Fruit fly (Drosophila melanogaster) whole organism, embryonic: ENCODE results near the gene CG14667.

Experiments
- Ada2b ChIP-seq: fragments of 200-800 bp; sonication (Bioruptor generic); IDR thresholded peaks from 2 replicates; pipeline ENCODE4 v1.3.6; 2022; ENCODE audit warnings: missing biosample characterization, missing genetic modification characterization
- BEAF-32 ChIP-seq: fragments of 200-800 bp; sonication (Bioruptor generic); optimal IDR thresholded peaks from 3 replicates; lab custom pipeline; 2017; ENCODE audit warnings: missing biosample characterization, missing genetic modification characterization, mild to moderate bottlenecking, moderate library complexity, missing genetic modification reagents
- CG10147 ChIP-seq: fragments of 200-800 bp; sonication (Bioruptor generic); optimal IDR thresholded peaks from 2 replicates; lab custom pipeline; 2019; ENCODE audit warnings: missing biosample characterization, mild to moderate bottlenecking, missing genetic modification characterization, moderate library complexity
- CG10267 ChIP-seq: fragments of 200-800 bp; sonication (Bioruptor generic); optimal IDR thresholded peaks from 2 replicates; lab custom pipeline; 2018; ENCODE audit warnings: missing biosample characterization, mild to moderate bottlenecking, missing genetic modification characterization, moderate library complexity
- CG10565 ChIP-seq: fragments of 200-800 bp; sonication (Bioruptor generic); optimal IDR thresholded peaks from 3 replicates; lab custom pipeline; 2016; ENCODE audit warnings: missing biosample characterization, mild to moderate bottlenecking, missing genetic modification characterization
- CG12744 ChIP-seq: fragments of 200-800 bp; sonication (Bioruptor generic); optimal IDR thresholded peaks from 2 replicates; lab custom pipeline; 2016; ENCODE audit warnings: missing biosample characterization, missing genetic modification characterization
- CG13123 ChIP-seq: fragments of 200-800 bp; sonication (Bioruptor generic); optimal IDR thresholded peaks from 2 replicates; lab custom pipeline; 2016; ENCODE audit warnings: missing biosample characterization, missing genetic modification characterization
- CG14050 ChIP-seq: fragments of 200-800 bp; sonication (Bioruptor generic); IDR thresholded peaks from 3 replicates; pipeline ENCODE4 v1.3.6; 2022; ENCODE audit warnings: missing biosample characterization, missing genetic modification characterization
- CG1792 ChIP-seq: fragments of 200-800 bp; sonication (Bioruptor generic); optimal IDR thresholded peaks from 2 replicates; lab custom pipeline; 2016; ENCODE audit warnings: missing biosample characterization, missing genetic modification characterization
- CG2116 ChIP-seq: fragments of 200-800 bp; sonication (Bioruptor generic); optimal IDR thresholded peaks from 3 replicates; lab custom pipeline; 2018; ENCODE audit warnings: missing biosample characterization, mild to moderate bottlenecking, missing genetic modification characterization
- CG2120 ChIP-seq: fragments of 200-800 bp; sonication (Bioruptor generic); optimal IDR thresholded peaks from 3 replicates; lab custom pipeline; 2016; ENCODE audit warnings: missing biosample characterization, missing genetic modification characterization
- CG31224 ChIP-seq: fragments of 200-800 bp; sonication (Bioruptor generic); IDR thresholded peaks from 2 replicates; pipeline ENCODE4 v1.3.6; 2022; ENCODE audit warnings: missing biosample characterization, missing genetic modification characterization
- CG3281 ChIP-seq: fragments of 200-800 bp; sonication (Bioruptor generic); optimal IDR thresholded peaks from 3 replicates; lab custom pipeline; 2017; ENCODE audit warnings: missing biosample characterization, mild to moderate bottlenecking, missing genetic modification characterization
- CG4820 ChIP-seq: fragments of 200-800 bp; sonication (Bioruptor generic); optimal IDR thresholded peaks from 3 replicates; lab custom pipeline; 2016; ENCODE audit warnings: missing biosample characterization, missing genetic modification characterization
- CG6272 ChIP-seq: fragments of 200-800 bp; sonication (Bioruptor generic); IDR thresholded peaks from 2 replicates; pipeline ENCODE4 v1.3.6; 2022; ENCODE audit warnings: missing biosample characterization, missing genetic modification characterization
- CG6689 ChIP-seq: fragments of 200-800 bp; sonication (Bioruptor generic); IDR thresholded peaks from 2 replicates; pipeline ENCODE4 v1.3.6; 2022; ENCODE audit warnings: missing biosample characterization, missing genetic modification characterization
- CG6765 ChIP-seq: fragments of 200-800 bp; sonication (Bioruptor generic); optimal IDR thresholded peaks from 3 replicates; lab custom pipeline; 2017; ENCODE audit warnings: missing biosample characterization, mild to moderate bottlenecking, missing genetic modification characterization
- CG7271 ChIP-seq: fragments of 200-800 bp; sonication (Bioruptor generic); optimal IDR thresholded peaks from 2 replicates; lab custom pipeline; 2018; ENCODE audit warnings: missing biosample characterization, mild to moderate bottlenecking, missing genetic modification characterization, moderate library complexity
- CG7839 ChIP-seq: fragments of 200-800 bp; sonication (Bioruptor generic); optimal IDR thresholded peaks from 3 replicates; lab custom pipeline; 2018; ENCODE audit warnings: missing biosample characterization, mild to moderate bottlenecking, missing genetic modification characterization, moderate library complexity
- CG7928 ChIP-seq: fragments of 200-800 bp; sonication (Bioruptor generic); optimal IDR thresholded peaks from 2 replicates; lab custom pipeline; 2017; ENCODE audit warnings: missing biosample characterization, mild to moderate bottlenecking, missing genetic modification characterization
- CG7987 ChIP-seq: fragments of 200-800 bp; sonication (Bioruptor generic); optimal IDR thresholded peaks from 2 replicates; lab custom pipeline; 2018; ENCODE audit warnings: missing biosample characterization, mild to moderate bottlenecking, missing genetic modification characterization, moderate library complexity
- CG8765 ChIP-seq: fragments of 200-800 bp; sonication (Bioruptor generic); IDR thresholded peaks from 2 replicates; pipeline ENCODE4 v1.3.6; 2022; ENCODE audit warnings: missing biosample characterization, missing genetic modification characterization
- CG9817 ChIP-seq: fragments of 200-800 bp; sonication (Bioruptor generic); optimal IDR thresholded peaks from 2 replicates; lab custom pipeline; 2018; ENCODE audit warnings: missing biosample characterization, mild to moderate bottlenecking, missing genetic modification characterization, moderate library complexity
- Fer3 ChIP-seq: fragments of 200-800 bp; sonication (Bioruptor generic); optimal IDR thresholded peaks from 2 replicates; lab custom pipeline; 2018; ENCODE audit warnings: missing biosample characterization, mild to moderate bottlenecking, missing genetic modification characterization, moderate library complexity
- Lim3 ChIP-seq: fragments of 200-800 bp; sonication (Bioruptor generic); IDR thresholded peaks from 2 replicates; pipeline ENCODE4 v1.3.6; 2022; ENCODE audit warnings: missing biosample characterization, missing genetic modification characterization
- NC2β ChIP-seq: fragments of 200-800 bp; sonication (Bioruptor generic); optimal IDR thresholded peaks from 2 replicates; lab custom pipeline; 2016; ENCODE audit warnings: missing biosample characterization, missing genetic modification characterization
- Nf-YB ChIP-seq: fragments of 200-800 bp; sonication (Bioruptor generic); optimal IDR thresholded peaks from 3 replicates; lab custom pipeline; 2019; ENCODE audit warnings: missing biosample characterization, mild to moderate bottlenecking, missing genetic modification characterization, moderate library complexity
- Oli ChIP-seq: fragments of 200-800 bp; sonication (Bioruptor generic); optimal IDR thresholded peaks from 2 replicates; lab custom pipeline; 2018; ENCODE audit warnings: missing biosample characterization, mild to moderate bottlenecking, missing genetic modification characterization, moderate library complexity
- Taf1 ChIP-seq: fragments of 200-800 bp; sonication (Bioruptor generic); IDR thresholded peaks from 2 replicates; pipeline ENCODE4 v1.3.6; 2022; ENCODE audit warnings: missing biosample characterization, missing genetic modification characterization
- Vsx1 ChIP-seq: fragments of 200-800 bp; sonication (Bioruptor generic); optimal IDR thresholded peaks from 2 replicates; lab custom pipeline; 2017; ENCODE audit warnings: missing biosample characterization, mild to moderate bottlenecking, missing genetic modification characterization, missing genetic modification reagents
- bowl ChIP-seq: fragments of 200-800 bp; sonication (Bioruptor generic); IDR thresholded peaks from 2 replicates; pipeline ENCODE4 v1.3.6; 2022; ENCODE audit warnings: missing biosample characterization, missing genetic modification characterization
- cad ChIP-seq: fragments of >200 bp; optimal IDR thresholded peaks from 2 replicates; lab custom pipeline; 2017; ENCODE audit warnings: missing biosample characterization, missing genetic modification characterization
- dm ChIP-seq: fragments of 200-800 bp; sonication (Bioruptor generic); optimal IDR thresholded peaks from 3 replicates; lab custom pipeline; 2016; ENCODE audit warnings: missing biosample characterization, missing genetic modification characterization
- eve ChIP-seq, 2 experiments: fragments of >200 bp; optimal IDR thresholded peaks; 2 replicates each; lab custom pipeline; 2017; ENCODE audit warnings: missing biosample characterization in 2 of 2, missing genetic modification characterization in 2 of 2
- eyg ChIP-seq: fragments of 200-800 bp; sonication (Bioruptor generic); optimal IDR thresholded peaks from 3 replicates; lab custom pipeline; 2016; ENCODE audit warnings: missing biosample characterization, missing genetic modification characterization
- fd64A ChIP-seq: fragments of 200-800 bp; sonication (Bioruptor generic); optimal IDR thresholded peaks from 3 replicates; lab custom pipeline; 2018; ENCODE audit warnings: missing biosample characterization, mild to moderate bottlenecking, missing genetic modification characterization
- ftz-f1 ChIP-seq: fragments of 200-800 bp; sonication (Bioruptor generic); optimal IDR thresholded peaks from 2 replicates; lab custom pipeline; 2016; ENCODE audit warnings: missing biosample characterization, missing genetic modification characterization
- hkb ChIP-seq, 2 experiments: fragments of 200-800 bp in 1 of 2; fragments of >200 bp in 1 of 2; sonication (Bioruptor generic) in 1 of 2; IDR thresholded peaks in 1 of 2; optimal IDR thresholded peaks in 1 of 2; 2 replicates each; pipeline versions ENCODE4 v1.3.6 to Lab custom; 2017 to 2022; ENCODE audit warnings: missing biosample characterization in 1 of 2, missing genetic modification characterization in 1 of 2
- insv ChIP-seq, 2 experiments: fragments of 200-800 bp; sonication (Bioruptor generic); optimal IDR thresholded peaks; 3 replicates each; lab custom pipeline; 2016 to 2018; ENCODE audit warnings: missing biosample characterization in 2 of 2, missing genetic modification characterization in 2 of 2
- lab ChIP-seq: fragments of 200-800 bp; sonication (Bioruptor generic); optimal IDR thresholded peaks from 3 replicates; lab custom pipeline; 2017; ENCODE audit warnings: missing biosample characterization, missing genetic modification characterization, mild to moderate bottlenecking, moderate library complexity, missing genetic modification reagents
- nau ChIP-seq: fragments of 200-800 bp; sonication (Bioruptor generic); optimal IDR thresholded peaks from 3 replicates; lab custom pipeline; 2017; ENCODE audit warnings: missing biosample characterization, mild to moderate bottlenecking, missing genetic modification characterization, missing genetic modification reagents
- pnt ChIP-seq: fragments of 200-800 bp; sonication (Bioruptor generic); optimal IDR thresholded peaks from 3 replicates; lab custom pipeline; 2016; ENCODE audit warnings: missing biosample characterization, missing genetic modification characterization
- repo ChIP-seq: fragments of 200-800 bp; sonication (Bioruptor generic); optimal IDR thresholded peaks from 2 replicates; lab custom pipeline; 2016; ENCODE audit warnings: missing biosample characterization, missing genetic modification characterization
- sd ChIP-seq: fragments of 200-800 bp; sonication (Bioruptor generic); optimal IDR thresholded peaks from 3 replicates; lab custom pipeline; 2018; ENCODE audit warnings: missing biosample characterization, mild to moderate bottlenecking, missing genetic modification characterization, moderate library complexity
- sima ChIP-seq: fragments of 200-800 bp; sonication (Bioruptor generic); optimal IDR thresholded peaks from 2 replicates; lab custom pipeline; 2016; ENCODE audit warnings: missing biosample characterization, missing genetic modification characterization
- stwl ChIP-seq: fragments of 200-800 bp; sonication (Bioruptor generic); optimal IDR thresholded peaks from 3 replicates; lab custom pipeline; 2018; ENCODE audit warnings: missing biosample characterization, mild to moderate bottlenecking, missing genetic modification characterization, moderate library complexity
- twi ChIP-seq: fragments of 200-800 bp; optimal IDR thresholded peaks from 2 replicates; lab custom pipeline; 2019; ENCODE audit warnings: missing biosample characterization, mild to moderate bottlenecking, missing genetic modification characterization, moderate library complexity
- usp ChIP-seq: fragments of >200 bp; optimal IDR thresholded peaks from 2 replicates; lab custom pipeline; 2017; ENCODE audit warnings: missing biosample characterization, missing genetic modification characterization
- zen ChIP-seq: fragments of 200-800 bp; sonication (Bioruptor generic); optimal IDR thresholded peaks from 3 replicates; lab custom pipeline; 2018; ENCODE audit warnings: missing biosample characterization, mild to moderate bottlenecking, missing genetic modification characterization, moderate library complexity

CG14667 gene

dm6 chr3R:5361681-5362319 is 13.0 kb upstream of the CG14667 start (continued):
- TF ChIP-seq insv (GFP tag; optimal IDR thresholded peaks at IDR 0.05; lab: Kevin White, UChicago) (no peak), CG2120 (GFP tag; lab: Kevin White, UChicago) (peak; percentile 91), twi (tag; lab: Kevin White, UChicago) (peak; percentile 12), CG2116 (GFP tag; lab: Kevin White, UChicago) (peak; percentile 4), CG4820 (GFP tag; lab: Kevin White, UChicago) (peak; percentile 79), nau (GFP tag; lab: Kevin White, UChicago) (peak; percentile 78), CG6765 (GFP tag; lab: Kevin White, UChicago) (peak; percentile 54), zen (tag; lab: Kevin White, UChicago) (peak; percentile 20), dm (GFP tag; lab: Kevin White, UChicago) (peak; percentile 48), Ada2b (GFP tag; lab: Robert Waterston, UW) (peak; percentile 90), sima (GFP tag; lab: Kevin White, UChicago) (peak; percentile 30), BEAF-32 (GFP tag; lab: Kevin White, UChicago) (no peak), stwl (tag; lab: Kevin White, UChicago) (no peak), CG7928 (peak; percentile 31), cad (GFP tag; lab: Kevin White, UChicago) (no peak), eyg (GFP tag; lab: Kevin White, UChicago) (peak; percentile 48), sd (peak; percentile 61), CG7987 (GFP tag; lab: Kevin White, UChicago) (peak; percentile 70), Vsx1 (GFP tag; lab: Kevin White, UChicago) (peak; percentile 62), CG10147 (peak; percentile 82), NC2β (GFP tag; lab: Kevin White, UChicago) (peak; percentile 58), repo (GFP tag; lab: Kevin White, UChicago) (peak; percentile 71), Taf1 (GFP tag; lab: Robert Waterston, UW) (peak; percentile 81), usp (no peak), Oli (tag; lab: Kevin White, UChicago) (peak; percentile 85), CG9817 (tag; lab: Kevin White, UChicago) (peak; percentile 70), CG3281 (GFP tag; lab: Kevin White, UChicago) (peak; percentile 77), CG10267 (tag; lab: Kevin White, UChicago) (peak; percentile 66), CG14050 (GFP tag; lab: Robert Waterston, UW) (peak; percentile 79), hkb (optimal IDR thresholded peaks at IDR 0.05; lab: Kevin White, UChicago) (no peak), hkb (GFP tag; IDR thresholded peaks at IDR 0.05; lab: Robert Waterston, UW) (peak; percentile 90), ftz-f1 (GFP tag; lab: Kevin White, UChicago) (peak; percentile 9), Fer3 (tag; lab: Kevin White, UChicago) (peak; percentile 83), Nf-YB (GFP tag; lab: Kevin White, UChicago) (peak; percentile 61), bowl (GFP tag; lab: Robert Waterston, UW) (peak; percentile 47; the same call in 1 of the 2 replicates), pnt (GFP tag; lab: Kevin White, UChicago) (peak; percentile 90), CG10565 (GFP tag; lab: Kevin White, UChicago) (no peak), lab (GFP tag; lab: Kevin White, UChicago) (peak; percentile 92), Lim3 (GFP tag; lab: Robert Waterston, UW) (peak; percentile 52; the same call in 1 of the 2 replicates), CG12744 (peak; percentile 61), CG6272 (GFP tag; lab: Robert Waterston, UW) (peak; percentile 69), CG8765 (GFP tag; lab: Robert Waterston, UW) (peak; percentile 64; the same call in 1 of the 2 replicates), CG1792 (peak; percentile 77), CG31224 (GFP tag; lab: Robert Waterston, UW) (peak; percentile 73), eve (GFP tag; optimal IDR thresholded peaks at IDR 0.05; lab: Kevin White, UChicago) (no peak), CG6689 (GFP tag; lab: Robert Waterston, UW) (peak; percentile 87), fd64A (GFP tag; lab: Kevin White, UChicago) (peak; percentile 63), CG13123 (GFP tag; lab: Kevin White, UChicago) (peak; percentile 34), CG7839 (peak; percentile 87), CG7271 (tag; lab: Kevin White, UChicago) (peak; percentile 26)
